Fruit fly (Drosophila melanogaster) whole organism, embryonic: ENCODE results near the gene Gprk2.

Experiments used
- BtbVII ChIP-seq: fragments of 200-800 bp; sonication (Bioruptor generic); optimal IDR thresholded peaks from 3 replicates; lab custom pipeline; 2017; ENCODE audit warnings: missing biosample characterization, mild to moderate bottlenecking, missing genetic modification characterization
- CG10209 ChIP-seq: fragments of 200-800 bp; sonication (Bioruptor generic); optimal IDR thresholded peaks from 3 replicates; lab custom pipeline; 2017; ENCODE audit warnings: missing biosample characterization, mild to moderate bottlenecking, missing genetic modification characterization, missing genetic modification reagents
- CG10543 ChIP-seq: fragments of 200-800 bp; sonication (Bioruptor generic); optimal IDR thresholded peaks from 3 replicates; lab custom pipeline; 2017; ENCODE audit warnings: missing biosample characterization, mild to moderate bottlenecking, missing genetic modification characterization, moderate library complexity
- CG16813 ChIP-seq: fragments of 200-800 bp; sonication (Bioruptor generic); IDR thresholded peaks from 3 replicates; pipeline ENCODE4 v1.3.6; 2022; ENCODE audit warnings: missing biosample characterization, missing genetic modification characterization; ENCODE audit not compliant: partially characterized antibody
- CG2712 ChIP-seq: fragments of 200-800 bp; optimal IDR thresholded peaks from 3 replicates; lab custom pipeline; 2019; ENCODE audit warnings: missing biosample characterization, mild to moderate bottlenecking, missing genetic modification characterization, moderate library complexity
- CG30020 ChIP-seq: fragments of 200-800 bp; optimal IDR thresholded peaks from 2 replicates; lab custom pipeline; 2019; ENCODE audit warnings: missing biosample characterization, mild to moderate bottlenecking, missing genetic modification characterization, moderate library complexity
- CG33213 ChIP-seq: fragments of 200-800 bp; sonication (Bioruptor generic); optimal IDR thresholded peaks from 3 replicates; lab custom pipeline; 2016; ENCODE audit warnings: missing biosample characterization, missing genetic modification characterization
- CG34224 ChIP-seq: fragments of 200-800 bp; sonication (Bioruptor generic); IDR thresholded peaks from 3 replicates; pipeline ENCODE4 v1.3.6; 2022; ENCODE audit warnings: missing biosample characterization, missing genetic modification characterization; ENCODE audit not compliant: partially characterized antibody
- CG4617 ChIP-seq: fragments of 200-800 bp; sonication (Bioruptor generic); optimal IDR thresholded peaks from 3 replicates; lab custom pipeline; 2016; ENCODE audit warnings: missing biosample characterization, missing genetic modification characterization, borderline replicate concordance
- CG4707 ChIP-seq: fragments of 200-800 bp; sonication (Bioruptor generic); optimal IDR thresholded peaks from 2 replicates; lab custom pipeline; 2018; ENCODE audit warnings: missing biosample characterization, mild to moderate bottlenecking, missing genetic modification characterization, moderate library complexity
- CG5245 ChIP-seq: fragments of 200-800 bp; sonication (Bioruptor generic); optimal IDR thresholded peaks from 3 replicates; lab custom pipeline; 2016; ENCODE audit warnings: missing biosample characterization, missing genetic modification characterization
- CG6683 ChIP-seq: fragments of 200-800 bp; sonication (Bioruptor generic); optimal IDR thresholded peaks from 2 replicates; lab custom pipeline; 2017; ENCODE audit warnings: missing biosample characterization, mild to moderate bottlenecking, missing genetic modification characterization, missing genetic modification reagents
- CG7556 ChIP-seq: fragments of 200-800 bp; sonication (Bioruptor generic); optimal IDR thresholded peaks from 2 replicates; lab custom pipeline; 2017; ENCODE audit warnings: missing biosample characterization, mild to moderate bottlenecking, missing genetic modification characterization
- CG7839 ChIP-seq: fragments of 200-800 bp; sonication (Bioruptor generic); optimal IDR thresholded peaks from 3 replicates; lab custom pipeline; 2018; ENCODE audit warnings: missing biosample characterization, mild to moderate bottlenecking, missing genetic modification characterization, moderate library complexity
- CG8388 ChIP-seq: fragments of 200-800 bp; sonication (Bioruptor generic); optimal IDR thresholded peaks from 2 replicates; lab custom pipeline; 2019; ENCODE audit warnings: missing biosample characterization, mild to moderate bottlenecking, missing genetic modification characterization, moderate library complexity
- CTCF ChIP-seq: fragments of 200-800 bp; sonication (Bioruptor generic); optimal IDR thresholded peaks from 2 replicates; lab custom pipeline; 2017; ENCODE audit warnings: missing biosample characterization, mild to moderate bottlenecking, missing genetic modification characterization, moderate library complexity
- Dfd ChIP-seq, 2 experiments: fragments of >200 bp; optimal IDR thresholded peaks; 2 replicates each; lab custom pipeline; 2017; ENCODE audit warnings: missing biosample characterization in 2 of 2, missing genetic modification characterization in 2 of 2
- Dip3 ChIP-seq: fragments of 200-800 bp; sonication (Bioruptor generic); optimal IDR thresholded peaks from 3 replicates; lab custom pipeline; 2016; ENCODE audit warnings: missing biosample characterization, missing genetic modification characterization
- Dll ChIP-seq: fragments of 200-800 bp; sonication (Bioruptor generic); IDR thresholded peaks from 4 replicates; pipeline ENCODE4 v1.3.6; 2022; ENCODE audit warnings: missing biosample characterization, missing genetic modification characterization; ENCODE audit not compliant: partially characterized antibody
- E2f2 ChIP-seq: fragments of 200-800 bp; sonication (Bioruptor generic); IDR thresholded peaks from 2 replicates; pipeline ENCODE4 v1.3.6; 2022; ENCODE audit warnings: missing biosample characterization, missing genetic modification characterization
- GATAe ChIP-seq: fragments of 200-800 bp; sonication (Bioruptor generic); conservative IDR thresholded peaks from 2 replicates; pipeline ENCODE4 v1.3.6; 2022; ENCODE audit warnings: missing biosample characterization, missing genetic modification characterization
- Gsc ChIP-seq: fragments of 200-800 bp; sonication (Bioruptor generic); IDR thresholded peaks from 2 replicates; pipeline ENCODE4 v1.3.6; 2022; ENCODE audit warnings: missing biosample characterization, missing genetic modification characterization
- Hey ChIP-seq: fragments of 200-800 bp; sonication (Bioruptor generic); optimal IDR thresholded peaks from 3 replicates; lab custom pipeline; 2018; ENCODE audit warnings: missing biosample characterization, mild to moderate bottlenecking, missing genetic modification characterization
- MBD-R2 ChIP-seq: fragments of 200-800 bp; sonication (Bioruptor generic); IDR thresholded peaks from 2 replicates; pipeline ENCODE4 v1.3.6; 2022; ENCODE audit warnings: missing biosample characterization, missing genetic modification characterization
- Trl ChIP-seq, 3 experiments: fragments of >200 bp in 2 of 3; fragments of 200-800 bp in 1 of 3; sonication (Bioruptor generic) in 1 of 3; optimal IDR thresholded peaks; 2 replicates in 1 of 3; 3 replicates in 2 of 3; lab custom pipeline; 2016 to 2017; ENCODE audit warnings: missing biosample characterization in 1 of 3, missing genetic modification characterization in 1 of 3
- Vsx1 ChIP-seq: fragments of 200-800 bp; sonication (Bioruptor generic); optimal IDR thresholded peaks from 2 replicates; lab custom pipeline; 2017; ENCODE audit warnings: missing biosample characterization, mild to moderate bottlenecking, missing genetic modification characterization, missing genetic modification reagents
- amos ChIP-seq: fragments of 200-800 bp; sonication (Bioruptor generic); IDR thresholded peaks from 2 replicates; pipeline ENCODE4 v1.3.6; 2022; ENCODE audit warnings: missing biosample characterization, missing genetic modification characterization; ENCODE audit not compliant: partially characterized antibody
- ase ChIP-seq: fragments of 200-800 bp; sonication (Bioruptor generic); IDR thresholded peaks from 3 replicates; pipeline ENCODE4 v1.3.6; 2022; ENCODE audit warnings: missing biosample characterization, missing genetic modification characterization
- ash1 ChIP-seq: fragments of 200-800 bp; sonication (Bioruptor generic); optimal IDR thresholded peaks from 2 replicates; lab custom pipeline; 2018; ENCODE audit warnings: missing biosample characterization, mild to moderate bottlenecking, missing genetic modification characterization
- cas ChIP-seq: fragments of 200-800 bp; sonication (Bioruptor generic); IDR thresholded peaks from 2 replicates; pipeline ENCODE4 v1.3.6; 2022; ENCODE audit warnings: missing biosample characterization, missing genetic modification characterization
- caup ChIP-seq: fragments of 200-800 bp; sonication (Bioruptor generic); optimal IDR thresholded peaks from 3 replicates; lab custom pipeline; 2017; ENCODE audit warnings: missing biosample characterization, mild to moderate bottlenecking, missing genetic modification characterization, moderate library complexity; ENCODE audit not compliant: severe bottlenecking
- ci ChIP-seq: fragments of 200-800 bp; sonication (Bioruptor generic); IDR thresholded peaks from 3 replicates; pipeline ENCODE4 v1.3.6; 2022; ENCODE audit warnings: missing biosample characterization, missing genetic modification characterization
- disco-r ChIP-seq: fragments of 200-800 bp; sonication (Bioruptor generic); optimal IDR thresholded peaks from 2 replicates; lab custom pipeline; 2016; ENCODE audit warnings: missing biosample characterization, missing genetic modification characterization
- en ChIP-seq: fragments of 200-800 bp; sonication (Bioruptor generic); optimal IDR thresholded peaks from 2 replicates; lab custom pipeline; 2016; ENCODE audit warnings: missing biosample characterization, missing genetic modification characterization
- gcm ChIP-seq: fragments of 200-800 bp; sonication (Bioruptor generic); optimal IDR thresholded peaks from 2 replicates; lab custom pipeline; 2019; ENCODE audit warnings: missing biosample characterization, mild to moderate bottlenecking, missing genetic modification characterization, moderate library complexity
- insv ChIP-seq, 2 experiments: fragments of 200-800 bp; sonication (Bioruptor generic); optimal IDR thresholded peaks; 3 replicates each; lab custom pipeline; 2016 to 2018; ENCODE audit warnings: missing biosample characterization in 2 of 2, missing genetic modification characterization in 2 of 2
- knrl ChIP-seq: fragments of 200-800 bp; sonication (Bioruptor generic); IDR thresholded peaks from 3 replicates; pipeline ENCODE4 v1.3.6; 2022; ENCODE audit warnings: missing biosample characterization, missing genetic modification characterization; ENCODE audit not compliant: partially characterized antibody
- maf-S ChIP-seq: fragments of 200-800 bp; sonication (Bioruptor generic); optimal IDR thresholded peaks from 2 replicates; lab custom pipeline; 2016; ENCODE audit warnings: missing biosample characterization, missing genetic modification characterization
- nerfin-1 ChIP-seq: fragments of 200-800 bp; sonication (Bioruptor generic); optimal IDR thresholded peaks from 3 replicates; lab custom pipeline; 2019; ENCODE audit warnings: missing biosample characterization, mild to moderate bottlenecking, missing genetic modification characterization, moderate library complexity
- nom ChIP-seq: fragments of 200-800 bp; sonication (Bioruptor generic); optimal IDR thresholded peaks from 2 replicates; lab custom pipeline; 2017; ENCODE audit warnings: missing biosample characterization, missing genetic modification characterization, mild to moderate bottlenecking, moderate library complexity, missing genetic modification reagents
- org-1 ChIP-seq: fragments of 200-800 bp; sonication (Bioruptor generic); optimal IDR thresholded peaks from 2 replicates; lab custom pipeline; 2017; ENCODE audit warnings: missing biosample characterization, missing genetic modification characterization
- pho ChIP-seq: fragments of 200-800 bp; sonication (Bioruptor generic); optimal IDR thresholded peaks from 2 replicates; lab custom pipeline; 2016; ENCODE audit warnings: missing biosample characterization, missing genetic modification characterization
- pnt ChIP-seq: fragments of 200-800 bp; sonication (Bioruptor generic); optimal IDR thresholded peaks from 3 replicates; lab custom pipeline; 2016; ENCODE audit warnings: missing biosample characterization, missing genetic modification characterization
- repo ChIP-seq: fragments of 200-800 bp; sonication (Bioruptor generic); optimal IDR thresholded peaks from 2 replicates; lab custom pipeline; 2016; ENCODE audit warnings: missing biosample characterization, missing genetic modification characterization
- schlank ChIP-seq: fragments of 200-800 bp; sonication (Bioruptor generic); optimal IDR thresholded peaks from 2 replicates; lab custom pipeline; 2018; ENCODE audit warnings: missing biosample characterization, mild to moderate bottlenecking, missing genetic modification characterization
- ssp ChIP-seq: fragments of 200-800 bp; sonication (Bioruptor generic); IDR thresholded peaks from 2 replicates; pipeline ENCODE4 v1.3.6; 2022; ENCODE audit warnings: missing biosample characterization, missing genetic modification characterization
- trh ChIP-seq: fragments of 200-800 bp; sonication (Bioruptor generic); optimal IDR thresholded peaks from 2 replicates; lab custom pipeline; 2016; ENCODE audit warnings: missing biosample characterization, missing genetic modification characterization
- zf30C ChIP-seq: fragments of 200-800 bp; sonication (Bioruptor generic); optimal IDR thresholded peaks from 3 replicates; lab custom pipeline; 2018; ENCODE audit warnings: missing biosample characterization, mild to moderate bottlenecking, missing genetic modification characterization

Gprk2 gene

dm6 chr3R:31404499-31405276 is at the start of gene Gprk2 (continued):
- peak; percentile 100 for TF ChIP-seq repo (GFP tag; lab: Kevin White, UChicago)
- peak; percentile 96 for TF ChIP-seq E2f2 (GFP tag; lab: Robert Waterston, UW)
- TF ChIP-seq CG34224 (GFP tag; lab: Robert Waterston, UW): no peak; the same call in 2 of the 3 replicates
- no peak for TF ChIP-seq zf30C (GFP tag; lab: Kevin White, UChicago)
- TF ChIP-seq nerfin-1 (tag; lab: Kevin White, UChicago): peak; percentile 99
- peak; percentile 100 for TF ChIP-seq CG8388 (GFP tag; lab: Kevin White, UChicago)
- no peak for TF ChIP-seq CG16813
- TF ChIP-seq cas (GFP tag; lab: Robert Waterston, UW): peak; percentile 100
- peak; percentile 99 for TF ChIP-seq GATAe (GFP tag; lab: Robert Waterston, UW)
- peak; percentile 99 for TF ChIP-seq CG4707
- TF ChIP-seq amos (GFP tag; lab: Robert Waterston, UW): no peak
- peak; percentile 100 for TF ChIP-seq gcm (GFP tag; lab: Kevin White, UChicago)
- no peak for TF ChIP-seq Dfd (GFP tag; optimal IDR thresholded peaks at IDR 0.05; lab: Kevin White, UChicago)
- peak; percentile 100 for TF ChIP-seq org-1 (GFP tag; lab: Kevin White, UChicago)
- peak; percentile 100 for TF ChIP-seq CG7839
- TF ChIP-seq CG7556 (GFP tag; lab: Kevin White, UChicago): peak; percentile 100
- peak; percentile 99 for TF ChIP-seq Gsc (GFP tag; lab: Robert Waterston, UW)
- TF ChIP-seq CTCF (GFP tag; lab: Kevin White, UChicago): peak; percentile 81
- TF ChIP-seq Dip3 (GFP tag; lab: Kevin White, UChicago): peak; percentile 100
- TF ChIP-seq knrl (GFP tag; lab: Robert Waterston, UW): no peak; the same call in 2 of the 3 replicates
- TF ChIP-seq CG30020 (tag; lab: Kevin White, UChicago): peak; percentile 90
- TF ChIP-seq insv (GFP tag; optimal IDR thresholded peaks at IDR 0.05; lab: Kevin White, UChicago): peak; percentile 18 to 89
- TF ChIP-seq ase (GFP tag; lab: Robert Waterston, UW): peak; percentile 100
- TF ChIP-seq maf-S (GFP tag; lab: Kevin White, UChicago): peak; percentile 100
- peak; percentile 100 for TF ChIP-seq CG4617 (GFP tag; lab: Kevin White, UChicago)
- TF ChIP-seq ssp (GFP tag; lab: Robert Waterston, UW): peak; percentile 97
- peak; percentile 99 for TF ChIP-seq CG6683 (GFP tag; lab: Kevin White, UChicago)
- peak; percentile 99 for TF ChIP-seq ash1 (GFP tag; lab: Kevin White, UChicago)
- TF ChIP-seq CG33213: peak; percentile 100
- TF ChIP-seq en (GFP tag; lab: Kevin White, UChicago): peak; percentile 100
- TF ChIP-seq Vsx1 (GFP tag; lab: Kevin White, UChicago): peak; percentile 99
- TF ChIP-seq caup (GFP tag; lab: Kevin White, UChicago): peak; percentile 100
- peak; percentile 100 for TF ChIP-seq CG5245 (GFP tag; lab: Kevin White, UChicago)
- peak; percentile 100 for TF ChIP-seq CG10209 (GFP tag; lab: Kevin White, UChicago)
- TF ChIP-seq pnt (GFP tag; lab: Kevin White, UChicago): peak; percentile 100
- TF ChIP-seq Hey (tag; lab: Kevin White, UChicago): peak; percentile 97
- peak; percentile 100 for TF ChIP-seq disco-r
- peak; percentile 62 for TF ChIP-seq CG10543
- peak; percentile 100 for TF ChIP-seq BtbVII (GFP tag; lab: Kevin White, UChicago)
- TF ChIP-seq MBD-R2 (GFP tag; lab: Robert Waterston, UW): peak; percentile 100
- TF ChIP-seq nom (GFP tag; lab: Kevin White, UChicago): peak; percentile 99
- peak; percentile 100 for TF ChIP-seq pho (GFP tag; lab: Kevin White, UChicago)
- peak; percentile 99 for TF ChIP-seq schlank
- TF ChIP-seq Trl (optimal IDR thresholded peaks at IDR 0.05; lab: Kevin White, UChicago): no peak
- peak; percentile 100 for TF ChIP-seq Trl (GFP tag; optimal IDR thresholded peaks at IDR 0.05; lab: Kevin White, UChicago)
- 0 out of 4 replicates have a peak, but pooled peaks have one; percentile 23 for TF ChIP-seq Dll (GFP tag; lab: Robert Waterston, UW)
- peak; percentile 100 for TF ChIP-seq ci (GFP tag; lab: Robert Waterston, UW)
- peak; percentile 100 for TF ChIP-seq CG2712
- TF ChIP-seq trh (GFP tag; lab: Kevin White, UChicago): peak; percentile 100
